Worm (Caenorhabditis elegans) whole organism, L1 larva: Measurements from ENCODE around the gene nas-22.

Source experiments
- aly-2 ChIP-seq: fragments of 150-350 bp; optimal IDR thresholded peaks from 2 replicates; lab custom pipeline; 2014; ENCODE audit warnings: missing biosample characterization, missing genetic modification characterization
- ceh-63 ChIP-seq: fragments of 200-800 bp; sonication (Bioruptor generic); optimal IDR thresholded peaks from 2 replicates; lab custom pipeline; 2018; ENCODE audit warnings: mild to moderate bottlenecking, missing genetic modification characterization, missing compliant biosample characterization
- ceh-82 ChIP-seq, 3 experiments: fragments of 150-350 bp in 1 of 3; sonication (generic microtip) in 2 of 3; optimal IDR thresholded peaks; 2 replicates each; lab custom pipeline; 2014 to 2017; ENCODE audit warnings: missing biosample characterization in 3 of 3, missing genetic modification characterization in 3 of 3
- hpl-2 ChIP-seq: fragments of 150-350 bp; optimal IDR thresholded peaks from 2 replicates; lab custom pipeline; 2014; ENCODE audit warnings: missing biosample characterization, missing genetic modification reagents, missing genetic modification characterization
- lin-15B ChIP-seq: fragments of 150-350 bp; sonication (generic microtip); optimal IDR thresholded peaks from 3 replicates; lab custom pipeline; 2014; ENCODE audit warnings: missing biosample characterization, missing genetic modification characterization
- lsy-2 ChIP-seq, 2 experiments: fragments of 150-350 bp; optimal IDR thresholded peaks; 2 replicates each; lab custom pipeline; 2014; ENCODE audit warnings: missing biosample characterization in 2 of 2, missing genetic modification characterization in 2 of 2
- nhr-77 ChIP-seq: fragments of 150-350 bp; optimal IDR thresholded peaks from 2 replicates; lab custom pipeline; 2014; ENCODE audit warnings: missing biosample characterization, missing genetic modification characterization
- pqm-1 ChIP-seq: sonication (generic microtip); optimal IDR thresholded peaks from 3 replicates; lab custom pipeline; 2017; ENCODE audit warnings: missing biosample characterization, missing genetic modification characterization
- ztf-4 ChIP-seq: fragments of 150-350 bp; optimal IDR thresholded peaks from 2 replicates; lab custom pipeline; 2014; ENCODE audit warnings: missing biosample characterization, missing genetic modification characterization

ce11 chrV:11454917-11455316 is 19.6 kb upstream of the nas-22 start:
- TF ChIP-seq lsy-2 (tag; optimal IDR thresholded peaks at IDR 0.05; lab: Kevin White, UChicago) = no peak
- no peak for TF ChIP-seq hpl-2 (GFP tag; lab: Kevin White, UChicago)
- no peak for TF ChIP-seq ztf-4 (tag; lab: Kevin White, UChicago)
- TF ChIP-seq lin-15B = no peak
- no peak for TF ChIP-seq nhr-77 (tag; lab: Kevin White, UChicago)
- no peak for TF ChIP-seq ceh-82 (tag; optimal IDR thresholded peaks at IDR 0.05; lab: Kevin White, UChicago)
- no peak for TF ChIP-seq ceh-63 (GFP tag; lab: Kevin White, UChicago)
- no peak for TF ChIP-seq pqm-1 (tag; lab: Kevin White, UChicago)
- TF ChIP-seq aly-2 (tag; lab: Kevin White, UChicago) = no peak
